Fruit fly (Drosophila melanogaster): Measurements from ENCODE around the gene Or85f.

Or85f gene

DNA sequence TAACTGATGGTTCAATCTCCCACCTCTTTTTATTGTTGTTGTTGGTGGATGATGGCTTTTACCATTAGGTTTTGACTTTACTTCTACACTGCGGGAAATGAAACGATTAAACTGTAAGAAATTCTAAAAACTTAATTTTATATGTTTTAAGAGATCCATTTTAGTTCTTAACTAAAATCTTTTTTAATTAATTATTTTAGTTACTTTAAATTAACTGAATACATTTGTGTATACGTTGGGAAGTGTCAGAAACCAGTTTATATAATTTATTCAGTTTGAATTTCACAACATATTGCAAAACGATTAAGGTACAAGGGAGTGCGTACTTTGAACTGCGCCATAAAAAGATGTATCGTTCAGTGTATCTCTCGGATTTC is 44.7 kb upstream of the Or85f start (continued):
- TF ChIP-seq sna (GFP tag; IDR thresholded peaks at IDR 0.05; ENCODE audit: partially characterized antibody) (no peak), CG17385 (GFP tag; optimal IDR thresholded peaks at IDR 0.05) (peak; percentile 84), CG12236 (GFP tag; optimal IDR thresholded peaks at IDR 0.05) (no peak), ems (GFP tag; optimal IDR thresholded peaks at IDR 0.05) (peak; percentile 67), CG1233 (GFP tag; optimal IDR thresholded peaks at IDR 0.05) (peak; percentile 85), Chrac-16 (GFP tag; optimal IDR thresholded peaks at IDR 0.05) (peak; percentile 77), Dll (GFP tag; IDR thresholded peaks at IDR 0.05; ENCODE audit: partially characterized antibody) (no peak), Hr3 (GFP tag; optimal IDR thresholded peaks at IDR 0.05) (peak; percentile 84), CG14965 (GFP tag; optimal IDR thresholded peaks at IDR 0.05; ENCODE audit: borderline replicate concordance) (no peak), br (optimal IDR thresholded peaks at IDR 0.05) (no peak), CG15696 (tag; optimal IDR thresholded peaks at IDR 0.05) (peak; percentile 62), CoRest (tag; optimal IDR thresholded peaks at IDR 0.05) (peak; percentile 93), CG17612 (GFP tag; IDR thresholded peaks at IDR 0.05) (no peak), CG17829 (tag; optimal IDR thresholded peaks at IDR 0.05) (peak; percentile 93), grau (tag; optimal IDR thresholded peaks at IDR 0.05) (peak; percentile 89), CG15269 (tag; optimal IDR thresholded peaks at IDR 0.05) (peak; percentile 92), pb (GFP tag; optimal IDR thresholded peaks at IDR 0.05) (peak; percentile 13), lbe (GFP tag; optimal IDR thresholded peaks at IDR 0.05) (peak; percentile 70), CG18599 (GFP tag; optimal IDR thresholded peaks at IDR 0.05) (peak; percentile 92), CG10267 (tag; optimal IDR thresholded peaks at IDR 0.05) (peak; percentile 89), Fer1 (GFP tag; optimal IDR thresholded peaks at IDR 0.05) (peak; percentile 87), lab (GFP tag; optimal IDR thresholded peaks at IDR 0.05) (peak; percentile 91), Oaz (GFP tag; IDR thresholded peaks at IDR 0.05) (no peak), Dek (tag; optimal IDR thresholded peaks at IDR 0.05) (peak; percentile 89), CG12744 (GFP tag; optimal IDR thresholded peaks at IDR 0.05) (no peak), CG34422 (GFP tag; IDR thresholded peaks at IDR 0.05) (no peak), CG8388 (GFP tag; optimal IDR thresholded peaks at IDR 0.05) (peak; percentile 92), CG10543 (GFP tag; optimal IDR thresholded peaks at IDR 0.05) (peak; percentile 49), Usf (GFP tag; optimal IDR thresholded peaks at IDR 0.05) (peak; percentile 46), CG11723 (GFP tag; optimal IDR thresholded peaks at IDR 0.05) (peak; percentile 61), onecut (GFP tag; IDR thresholded peaks at IDR 0.05) (peak; percentile 66), CG8290 (GFP tag; optimal IDR thresholded peaks at IDR 0.05) (peak; percentile 64), CG8290 (tag; optimal IDR thresholded peaks at IDR 0.05) (peak in 1 of 2 experiments; percentile 51), CG6175 (GFP tag; IDR thresholded peaks at IDR 0.05) (no peak), CG13894 (tag; optimal IDR thresholded peaks at IDR 0.05) (peak; percentile 23), unc-4 (GFP tag; IDR thresholded peaks at IDR 0.05; ENCODE audit: partially characterized antibody) (no peak), mirr (GFP tag; optimal IDR thresholded peaks at IDR 0.05) (no peak), ftz-f1 (GFP tag; optimal IDR thresholded peaks at IDR 0.05) (no peak), CG15011 (GFP tag; optimal IDR thresholded peaks at IDR 0.05) (peak; percentile 72), dpn (GFP tag; optimal IDR thresholded peaks at IDR 0.05) (peak; percentile 56 to 84), h (optimal IDR thresholded peaks at IDR 0.05) (no peak), CG33557 (GFP tag; optimal IDR thresholded peaks at IDR 0.05) (peak; percentile 60), lmd (GFP tag; IDR thresholded peaks at IDR 0.05) (no peak), kay (GFP tag; optimal IDR thresholded peaks at IDR 0.05) (no peak), CG6854 (GFP tag; optimal IDR thresholded peaks at IDR 0.05) (peak; percentile 89), gcm2 (GFP tag; optimal IDR thresholded peaks at IDR 0.05) (no peak), CG14710 (tag; optimal IDR thresholded peaks at IDR 0.05) (peak; percentile 92), btn (GFP tag; optimal IDR thresholded peaks at IDR 0.05) (no peak), az2 (GFP tag; optimal IDR thresholded peaks at IDR 0.05) (peak; percentile 87), zfh2 (GFP tag; optimal IDR thresholded peaks at IDR 0.05) (peak; percentile 1), bowl (GFP tag; IDR thresholded peaks at IDR 0.05) (no peak), CG10431 (GFP tag; optimal IDR thresholded peaks at IDR 0.05) (peak; percentile 77)
